Worm (Caenorhabditis elegans) whole organism, L4/young adult: ENCODE data around the gene C29E4.13.

Source experiments
- W03F9.2 ChIP-seq: fragments of 150-350 bp; optimal IDR thresholded peaks from 2 replicates; lab custom pipeline; 2014; ENCODE audit warnings: missing biosample characterization, missing genetic modification characterization
- him-1 ChIP-seq: sonication (generic microtip); optimal IDR thresholded peaks from 2 replicates; lab custom pipeline; 2016; ENCODE audit warnings: missing genotype, missing genetic modification reagents, missing genetic modification characterization, missing compliant biosample characterization

DNA sequence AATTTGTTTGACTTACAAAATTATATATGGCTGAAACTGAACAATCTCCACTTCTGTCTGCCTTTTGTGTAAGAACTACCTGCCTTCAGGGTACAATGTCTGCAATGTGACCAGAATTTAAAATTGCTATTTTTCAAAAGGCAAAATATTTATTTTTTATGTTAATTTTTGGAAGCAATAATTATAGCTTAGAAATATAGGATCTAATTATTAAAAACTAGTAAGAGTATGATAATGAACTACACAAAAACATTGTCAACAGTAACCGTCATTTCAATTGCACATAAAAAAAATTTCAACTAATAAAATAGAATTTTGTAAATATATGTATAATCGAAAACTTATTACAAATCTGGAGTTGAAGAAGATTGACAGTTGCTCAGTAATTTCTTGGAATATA is 28.4 kb upstream of the C29E4.13 start, which contains the start of gene C29E4.9:
- no peak for TF ChIP-seq W03F9.2
- no peak for TF ChIP-seq him-1 (tag; lab: Kevin White, UChicago)
